Fruit fly (Drosophila melanogaster) whole organism, embryonic: ENCODE measurements around the gene Tnpo-SR.

Source experiments
- Adf1 ChIP-seq: fragments of 200-800 bp; sonication (Bioruptor generic); IDR thresholded peaks from 2 replicates; pipeline ENCODE4 v1.3.6; 2022; ENCODE audit warnings: missing biosample characterization, missing genetic modification characterization
- Atf-2 ChIP-seq: fragments of 200-800 bp; sonication (Bioruptor generic); optimal IDR thresholded peaks from 2 replicates; lab custom pipeline; 2016; ENCODE audit warnings: missing biosample characterization, missing genetic modification characterization
- Blimp-1 ChIP-seq: fragments of 200-800 bp; sonication (Bioruptor generic); optimal IDR thresholded peaks from 3 replicates; lab custom pipeline; 2018; ENCODE audit warnings: missing biosample characterization, missing genetic modification characterization, mild to moderate bottlenecking, moderate library complexity, missing genetic modification reagents
- BtbVII ChIP-seq: fragments of 200-800 bp; sonication (Bioruptor generic); optimal IDR thresholded peaks from 3 replicates; lab custom pipeline; 2017; ENCODE audit warnings: missing biosample characterization, mild to moderate bottlenecking, missing genetic modification characterization
- CG10431 ChIP-seq: fragments of 200-800 bp; sonication (Bioruptor generic); optimal IDR thresholded peaks from 3 replicates; lab custom pipeline; 2018; ENCODE audit warnings: missing biosample characterization, mild to moderate bottlenecking, missing genetic modification characterization
- CG12071 ChIP-seq: fragments of 200-800 bp; sonication (Bioruptor generic); optimal IDR thresholded peaks from 3 replicates; lab custom pipeline; 2018; ENCODE audit warnings: missing biosample characterization, mild to moderate bottlenecking, missing genetic modification characterization
- CG12299 ChIP-seq: fragments of 200-800 bp; sonication (Bioruptor generic); optimal IDR thresholded peaks from 2 replicates; lab custom pipeline; 2018; ENCODE audit warnings: missing biosample characterization, mild to moderate bottlenecking, missing genetic modification characterization
- CG13424 ChIP-seq: fragments of 200-800 bp; sonication (Bioruptor generic); optimal IDR thresholded peaks from 2 replicates; lab custom pipeline; 2019; ENCODE audit warnings: missing biosample characterization, mild to moderate bottlenecking, missing genetic modification characterization, moderate library complexity
- CG15073 ChIP-seq: fragments of 200-800 bp; sonication (Bioruptor generic); optimal IDR thresholded peaks from 2 replicates; lab custom pipeline; 2016; ENCODE audit warnings: missing biosample characterization, missing genetic modification characterization
- CG17359 ChIP-seq: fragments of 200-800 bp; sonication (Bioruptor generic); optimal IDR thresholded peaks from 3 replicates; lab custom pipeline; 2018; ENCODE audit warnings: missing biosample characterization, mild to moderate bottlenecking, missing genetic modification characterization, moderate library complexity
- CG18011 ChIP-seq: fragments of 200-800 bp; sonication (Bioruptor generic); optimal IDR thresholded peaks from 2 replicates; lab custom pipeline; 2017; ENCODE audit warnings: missing biosample characterization, missing genetic modification characterization, mild to moderate bottlenecking, moderate library complexity, missing genotype
- CG6175 ChIP-seq: fragments of 200-800 bp; sonication (Bioruptor generic); IDR thresholded peaks from 3 replicates; pipeline ENCODE4 v1.3.6; 2022; ENCODE audit warnings: missing biosample characterization, missing genetic modification characterization
- CG6272 ChIP-seq: fragments of 200-800 bp; sonication (Bioruptor generic); IDR thresholded peaks from 2 replicates; pipeline ENCODE4 v1.3.6; 2022; ENCODE audit warnings: missing biosample characterization, missing genetic modification characterization
- CG8281 ChIP-seq: fragments of 200-800 bp; sonication (Bioruptor generic); optimal IDR thresholded peaks from 2 replicates; lab custom pipeline; 2018; ENCODE audit warnings: missing biosample characterization, mild to moderate bottlenecking, missing genetic modification characterization, moderate library complexity
- CHES-1-like ChIP-seq: fragments of 200-800 bp; sonication (Bioruptor generic); optimal IDR thresholded peaks from 2 replicates; lab custom pipeline; 2016; ENCODE audit warnings: missing biosample characterization, missing genetic modification characterization
- CkIIα-i1 ChIP-seq: fragments of 200-800 bp; sonication (Bioruptor generic); IDR thresholded peaks from 2 replicates; pipeline ENCODE4 v1.3.6; 2022; ENCODE audit warnings: missing biosample characterization, missing genetic modification characterization
- CoRest ChIP-seq: fragments of 200-800 bp; sonication (Bioruptor generic); optimal IDR thresholded peaks from 3 replicates; lab custom pipeline; 2018; ENCODE audit warnings: missing biosample characterization, mild to moderate bottlenecking, missing genetic modification characterization, moderate library complexity
- Doc3 ChIP-seq: fragments of 200-800 bp; sonication (Bioruptor generic); IDR thresholded peaks from 3 replicates; pipeline ENCODE4 v1.3.6; 2022; ENCODE audit warnings: missing biosample characterization, missing genetic modification characterization; ENCODE audit not compliant: partially characterized antibody
- Dref ChIP-seq: fragments of 200-800 bp; sonication (Bioruptor generic); IDR thresholded peaks from 2 replicates; pipeline ENCODE4 v1.3.6; 2022; ENCODE audit warnings: missing biosample characterization, missing genetic modification characterization
- E2f2 ChIP-seq: fragments of 200-800 bp; sonication (Bioruptor generic); IDR thresholded peaks from 2 replicates; pipeline ENCODE4 v1.3.6; 2022; ENCODE audit warnings: missing biosample characterization, missing genetic modification characterization
- Elba2 ChIP-seq: fragments of 200-800 bp; sonication (Bioruptor generic); optimal IDR thresholded peaks from 3 replicates; lab custom pipeline; 2016; ENCODE audit warnings: missing biosample characterization, missing genetic modification characterization
- Ets97D ChIP-seq: fragments of 200-800 bp; sonication (Bioruptor generic); optimal IDR thresholded peaks from 3 replicates; lab custom pipeline; 2016; ENCODE audit warnings: missing biosample characterization, missing genetic modification characterization
- HLH4C ChIP-seq: fragments of 200-800 bp; sonication (Bioruptor generic); IDR thresholded peaks from 3 replicates; pipeline ENCODE4 v1.3.6; 2022; ENCODE audit warnings: missing biosample characterization, missing genetic modification characterization; ENCODE audit not compliant: partially characterized antibody
- Hey ChIP-seq: fragments of 200-800 bp; sonication (Bioruptor generic); optimal IDR thresholded peaks from 3 replicates; lab custom pipeline; 2018; ENCODE audit warnings: missing biosample characterization, mild to moderate bottlenecking, missing genetic modification characterization
- NK7.1 ChIP-seq: fragments of 200-800 bp; sonication (Bioruptor generic); optimal IDR thresholded peaks from 3 replicates; lab custom pipeline; 2016; ENCODE audit warnings: missing biosample characterization, missing genetic modification characterization
- Pdp1 ChIP-seq, 2 experiments: fragments of 200-800 bp; sonication (Bioruptor generic); optimal IDR thresholded peaks; 3 replicates each; lab custom pipeline; 2016; ENCODE audit warnings: missing biosample characterization in 2 of 2, missing genetic modification characterization in 2 of 2, mild to moderate bottlenecking in 1 of 2, moderate library complexity in 1 of 2
- Six4 ChIP-seq: fragments of 200-800 bp; sonication (Bioruptor generic); optimal IDR thresholded peaks from 2 replicates; lab custom pipeline; 2016; ENCODE audit warnings: missing biosample characterization, missing genetic modification characterization
- Sox100B ChIP-seq: fragments of 200-800 bp; sonication (Bioruptor generic); optimal IDR thresholded peaks from 3 replicates; lab custom pipeline; 2018; ENCODE audit warnings: missing biosample characterization, mild to moderate bottlenecking, missing genetic modification characterization
- Tbp ChIP-seq: fragments of >200 bp; optimal IDR thresholded peaks from 2 replicates; lab custom pipeline; 2018; ENCODE audit warnings: missing biosample characterization, missing genetic modification characterization
- YL-1 ChIP-seq: fragments of 200-800 bp; sonication (Bioruptor generic); optimal IDR thresholded peaks from 3 replicates; lab custom pipeline; 2017; ENCODE audit warnings: missing biosample characterization, mild to moderate bottlenecking, missing genetic modification characterization
- ac ChIP-seq: fragments of 200-800 bp; sonication (Bioruptor generic); optimal IDR thresholded peaks from 3 replicates; lab custom pipeline; 2017; ENCODE audit warnings: missing biosample characterization, mild to moderate bottlenecking, missing genetic modification characterization
- ash1 ChIP-seq: fragments of 200-800 bp; sonication (Bioruptor generic); optimal IDR thresholded peaks from 2 replicates; lab custom pipeline; 2018; ENCODE audit warnings: missing biosample characterization, mild to moderate bottlenecking, missing genetic modification characterization
- bab2 ChIP-seq: fragments of 200-800 bp; sonication (Bioruptor generic); optimal IDR thresholded peaks from 2 replicates; lab custom pipeline; 2016; ENCODE audit warnings: missing biosample characterization, missing genetic modification characterization
- bowl ChIP-seq: fragments of 200-800 bp; sonication (Bioruptor generic); IDR thresholded peaks from 2 replicates; pipeline ENCODE4 v1.3.6; 2022; ENCODE audit warnings: missing biosample characterization, missing genetic modification characterization
- emc ChIP-seq: fragments of 200-800 bp; sonication (Bioruptor generic); optimal IDR thresholded peaks from 2 replicates; lab custom pipeline; 2016; ENCODE audit warnings: missing biosample characterization, missing genetic modification characterization
- eve ChIP-seq, 2 experiments: fragments of >200 bp; optimal IDR thresholded peaks; 2 replicates each; lab custom pipeline; 2017; ENCODE audit warnings: missing biosample characterization in 2 of 2, missing genetic modification characterization in 2 of 2
- exex ChIP-seq: fragments of 200-800 bp; sonication (Bioruptor generic); optimal IDR thresholded peaks from 4 replicates; lab custom pipeline; 2018; ENCODE audit warnings: missing biosample characterization, mild to moderate bottlenecking, missing genetic modification characterization, moderate library complexity
- gce ChIP-seq: fragments of 200-800 bp; sonication (Bioruptor generic); IDR thresholded peaks from 3 replicates; pipeline ENCODE4 v1.3.6; 2022; ENCODE audit warnings: missing biosample characterization, missing genetic modification characterization
- grn ChIP-seq: fragments of 200-800 bp; sonication (Bioruptor generic); optimal IDR thresholded peaks from 3 replicates; lab custom pipeline; 2017; ENCODE audit warnings: missing biosample characterization, missing genetic modification characterization
- kah ChIP-seq: fragments of 200-800 bp; sonication (Bioruptor generic); optimal IDR thresholded peaks from 2 replicates; lab custom pipeline; 2018; ENCODE audit warnings: missing biosample characterization, mild to moderate bottlenecking, missing genetic modification characterization
- ken ChIP-seq: fragments of 200-800 bp; sonication (Bioruptor generic); IDR thresholded peaks from 3 replicates; pipeline ENCODE4 v1.3.6; 2022; ENCODE audit warnings: missing biosample characterization, missing genetic modification characterization
- nerfin-2 ChIP-seq: fragments of 200-800 bp; sonication (Bioruptor generic); IDR thresholded peaks from 2 replicates; pipeline ENCODE4 v1.3.6; 2022; ENCODE audit warnings: missing biosample characterization, missing genetic modification characterization; ENCODE audit not compliant: partially characterized antibody
- pan ChIP-seq, 4 experiments: fragments of >200 bp in 3 of 4; fragments of 200-800 bp in 1 of 4; sonication (Bioruptor generic) in 1 of 4; optimal IDR thresholded peaks in 3 of 4; IDR thresholded peaks in 1 of 4; 2 replicates each; pipeline versions ENCODE4 v1.3.6 to Lab custom; 2017 to 2022; ENCODE audit warnings: missing biosample characterization in 2 of 4, missing genetic modification characterization in 2 of 4, mixed read lengths in 1 of 4
- pfk ChIP-seq: fragments of 200-800 bp; sonication (Bioruptor generic); optimal IDR thresholded peaks from 2 replicates; lab custom pipeline; 2018; ENCODE audit warnings: missing biosample characterization, mild to moderate bottlenecking, missing genetic modification characterization, moderate library complexity
- pho ChIP-seq: fragments of 200-800 bp; sonication (Bioruptor generic); optimal IDR thresholded peaks from 2 replicates; lab custom pipeline; 2016; ENCODE audit warnings: missing biosample characterization, missing genetic modification characterization
- seq ChIP-seq: fragments of 200-800 bp; sonication (Bioruptor generic); IDR thresholded peaks from 2 replicates; pipeline ENCODE4 v1.3.6; 2022; ENCODE audit warnings: missing biosample characterization, missing genetic modification characterization
- sr ChIP-seq: fragments of 200-800 bp; sonication (Bioruptor generic); IDR thresholded peaks from 3 replicates; pipeline ENCODE4 v1.3.6; 2022; ENCODE audit warnings: missing biosample characterization, missing genetic modification characterization
- usp ChIP-seq: fragments of >200 bp; optimal IDR thresholded peaks from 2 replicates; lab custom pipeline; 2017; ENCODE audit warnings: missing biosample characterization, missing genetic modification characterization
- vvl ChIP-seq: fragments of 200-800 bp; sonication (Bioruptor generic); IDR thresholded peaks from 2 replicates; pipeline ENCODE4 v1.3.6; 2022; ENCODE audit warnings: missing biosample characterization, missing genetic modification characterization
- z ChIP-seq: fragments of 200-800 bp; sonication (Bioruptor generic); IDR thresholded peaks from 3 replicates; pipeline ENCODE4 v1.3.6; 2022; ENCODE audit warnings: missing biosample characterization, missing genetic modification characterization

The Tnpo-SR gene

DNA sequence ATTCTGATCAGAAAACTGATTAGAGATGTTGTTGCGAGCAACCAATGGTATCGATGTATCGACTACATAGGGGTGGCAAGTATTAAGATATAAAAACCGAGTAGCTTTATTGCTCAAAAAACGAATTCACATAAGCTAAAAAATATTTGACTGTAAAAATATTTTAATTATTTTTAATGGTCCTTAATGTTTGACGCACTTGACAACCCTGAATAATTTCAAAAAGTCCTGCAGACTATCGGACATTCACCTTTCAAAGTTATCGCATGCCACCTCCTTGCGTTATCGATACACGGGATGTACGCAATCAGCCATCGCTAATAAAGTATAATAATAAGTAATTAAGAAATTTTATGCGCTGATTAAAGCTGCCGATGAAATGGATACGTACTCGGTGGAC, at the start of gene Tnpo-SR, which contains the start of the genes HemK2 and Snapin (continued):
- peak; percentile 86 for TF ChIP-seq pho (GFP tag; lab: Kevin White, UChicago)
- TF ChIP-seq eve (GFP tag; optimal IDR thresholded peaks at IDR 0.05; lab: Kevin White, UChicago) = no peak
- TF ChIP-seq bowl (GFP tag; lab: Robert Waterston, UW) = peak; percentile 15; the same call in 1 of the 2 replicates
- TF ChIP-seq CG18011 = peak; percentile 76
- peak; percentile 75 for TF ChIP-seq Adf1 (GFP tag; lab: Robert Waterston, UW)
- TF ChIP-seq Ets97D (GFP tag; lab: Kevin White, UChicago) = peak; percentile 82
- TF ChIP-seq Six4 = peak; percentile 77
- TF ChIP-seq nerfin-2 = peak; percentile 79; the same call in 1 of the 2 replicates
- peak; percentile 96 for TF ChIP-seq ken (GFP tag; lab: Robert Waterston, UW)
- TF ChIP-seq CG17359 = peak; percentile 91
- peak; percentile 53 for TF ChIP-seq Hey (tag; lab: Kevin White, UChicago)
- TF ChIP-seq Sox100B (GFP tag; lab: Kevin White, UChicago) = peak; percentile 79
- peak; percentile 86 to 88 for TF ChIP-seq Pdp1 (GFP tag; optimal IDR thresholded peaks at IDR 0.05; lab: Kevin White, UChicago)
- TF ChIP-seq seq (GFP tag; lab: Robert Waterston, UW) = peak; percentile 86
- peak; percentile 60; the same call in 1 of the 3 replicates for TF ChIP-seq z
- peak; percentile 94 for TF ChIP-seq CG13424 (tag; lab: Kevin White, UChicago)
- TF ChIP-seq CG8281 (tag; lab: Kevin White, UChicago) = peak; percentile 60
- peak; percentile 57 for TF ChIP-seq NK7.1
- TF ChIP-seq BtbVII (GFP tag; lab: Kevin White, UChicago) = peak; percentile 85
- TF ChIP-seq CG6272 = peak; percentile 94
- TF ChIP-seq CG12071 (GFP tag; lab: Kevin White, UChicago) = peak; percentile 55
- TF ChIP-seq Atf-2 (GFP tag; lab: Kevin White, UChicago) = peak; percentile 67
- peak; percentile 89 for TF ChIP-seq YL-1
- TF ChIP-seq ash1 (GFP tag; lab: Kevin White, UChicago) = peak; percentile 26
- TF ChIP-seq CG6175 (GFP tag; lab: Robert Waterston, UW) = peak; percentile 80
- TF ChIP-seq CG12299 = peak; percentile 90
- TF ChIP-seq gce (GFP tag; lab: Robert Waterston, UW) = peak; percentile 85; the same call in 1 of the 3 replicates
- peak; percentile 77 for TF ChIP-seq Elba2
- peak; percentile 97 for TF ChIP-seq vvl (GFP tag; lab: Robert Waterston, UW)
- peak; percentile 34 for TF ChIP-seq CG15073 (GFP tag; lab: Kevin White, UChicago)
- TF ChIP-seq usp (GFP tag; lab: Kevin White, UChicago) = no peak
- TF ChIP-seq CkIIα-i1 (GFP tag; lab: Robert Waterston, UW) = no peak
- peak; percentile 95 for TF ChIP-seq HLH4C
- peak; percentile 56; the same call in 1 of the 3 replicates for TF ChIP-seq sr
- peak; percentile 90 for TF ChIP-seq bab2 (GFP tag; lab: Kevin White, UChicago)
- peak; percentile 94 for TF ChIP-seq CoRest (tag; lab: Kevin White, UChicago)
- peak; percentile 61 for TF ChIP-seq ac (GFP tag; lab: Kevin White, UChicago)
- TF ChIP-seq emc (GFP tag; lab: Kevin White, UChicago) = peak; percentile 54
- peak; percentile 87 for TF ChIP-seq Blimp-1 (GFP tag; lab: Kevin White, UChicago)
- no peak for TF ChIP-seq pan (optimal IDR thresholded peaks at IDR 0.05; lab: Kevin White, UChicago)
- TF ChIP-seq pan (GFP tag; optimal IDR thresholded peaks at IDR 0.05 in 1 of 2, IDR thresholded peaks at IDR 0.05 in 1 of 2) = peak in 1 of 2 experiments; percentile 95
- peak; percentile 41 for TF ChIP-seq grn (GFP tag; lab: Kevin White, UChicago)
- peak; percentile 98 for TF ChIP-seq Doc3
- no peak for TF ChIP-seq Tbp (GFP tag; lab: Kevin White, UChicago)
- peak; percentile 81 for TF ChIP-seq exex
- peak; percentile 85 for TF ChIP-seq CHES-1-like (GFP tag; lab: Kevin White, UChicago)
- TF ChIP-seq kah (GFP tag; lab: Kevin White, UChicago) = peak; percentile 68
- peak; percentile 72 for TF ChIP-seq E2f2
- peak; percentile 80 for TF ChIP-seq Dref (GFP tag; lab: Robert Waterston, UW)
- peak; percentile 28 for TF ChIP-seq pfk
- peak; percentile 67 for TF ChIP-seq CG10431 (GFP tag; lab: Kevin White, UChicago)
